Worm (Caenorhabditis elegans): ENCODE data around the gene Y97E10AR.2.

The Y97E10AR.2 gene

DNA sequence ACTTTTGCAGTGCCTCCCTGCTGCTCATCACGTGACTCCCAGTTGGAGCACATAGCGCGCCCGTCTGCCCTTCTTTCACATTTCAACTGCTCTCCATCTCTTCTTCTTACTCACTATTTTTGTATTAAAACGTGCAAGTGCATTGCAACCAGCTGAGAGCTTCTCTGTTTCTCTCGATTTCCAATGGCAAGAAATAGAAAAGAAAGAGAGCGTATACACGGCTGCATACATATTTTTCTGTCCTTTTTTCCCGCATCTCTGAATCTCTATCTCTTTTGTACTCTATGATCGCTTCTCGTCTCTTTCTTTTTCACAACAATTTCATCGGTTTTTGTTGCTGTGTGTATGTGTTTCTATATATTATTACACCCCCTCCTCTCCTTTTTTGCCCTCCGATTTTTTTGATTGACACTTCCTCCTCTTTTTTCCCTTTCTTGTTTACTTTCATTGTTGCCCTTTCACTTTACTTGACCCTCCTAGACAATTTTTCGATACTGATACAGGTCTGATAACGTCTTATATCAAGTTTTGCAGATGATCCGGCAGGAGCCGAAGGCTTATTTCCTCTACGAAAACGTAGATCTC, 5.0 kb downstream of the Y97E10AR.2 start, which contains the start of gene Y97E10AR.1 (continued):
- TF ChIP-seq nhr-19 (GFP tag; conservative IDR thresholded peaks at IDR 0.05) (peak; percentile 74), nhr-90 (tag; optimal IDR thresholded peaks at IDR 0.05; ENCODE audit: poor library complexity) (no peak), nhr-84 (tag; optimal IDR thresholded peaks at IDR 0.05) (no peak), vab-15 (tag; optimal IDR thresholded peaks at IDR 0.05) (no peak), lin-35 (GFP tag; optimal IDR thresholded peaks at IDR 0.05) (peak; percentile 40 to 64), snu-23 (GFP tag; optimal IDR thresholded peaks at IDR 0.05) (peak; percentile 81)

- TF ChIP-seq zag-1 (tag; optimal IDR thresholded peaks at IDR 0.05), result no peak
- TF ChIP-seq vab-15 (tag; optimal IDR thresholded peaks at IDR 0.05), result no peak
- TF ChIP-seq efl-1 (optimal IDR thresholded peaks at IDR 0.05), result no peak
- TF ChIP-seq efl-1 (GFP tag; optimal IDR thresholded peaks at IDR 0.05 in 1 of 2), result no peak
- TF ChIP-seq xbp-1 (tag; optimal IDR thresholded peaks at IDR 0.05), result no peak
- no peak for TF ChIP-seq fos-1 (tag; optimal IDR thresholded peaks at IDR 0.05)
- TF ChIP-seq lsy-2 (tag; optimal IDR thresholded peaks at IDR 0.05), result no peak
- TF ChIP-seq elt-3 (tag; optimal IDR thresholded peaks at IDR 0.05), result no peak
- TF ChIP-seq grh-1 (GFP tag; IDR thresholded peaks at IDR 0.05), result no peak
These were observed 9.0 kb downstream of the Y97E10AR.2 start, which contains the start of gene Y97E10AR.8 for ce11 chrV:8005000-8005399. Y97E10AR.8 (plus strand) TSS chrV:8005300.

DNA sequence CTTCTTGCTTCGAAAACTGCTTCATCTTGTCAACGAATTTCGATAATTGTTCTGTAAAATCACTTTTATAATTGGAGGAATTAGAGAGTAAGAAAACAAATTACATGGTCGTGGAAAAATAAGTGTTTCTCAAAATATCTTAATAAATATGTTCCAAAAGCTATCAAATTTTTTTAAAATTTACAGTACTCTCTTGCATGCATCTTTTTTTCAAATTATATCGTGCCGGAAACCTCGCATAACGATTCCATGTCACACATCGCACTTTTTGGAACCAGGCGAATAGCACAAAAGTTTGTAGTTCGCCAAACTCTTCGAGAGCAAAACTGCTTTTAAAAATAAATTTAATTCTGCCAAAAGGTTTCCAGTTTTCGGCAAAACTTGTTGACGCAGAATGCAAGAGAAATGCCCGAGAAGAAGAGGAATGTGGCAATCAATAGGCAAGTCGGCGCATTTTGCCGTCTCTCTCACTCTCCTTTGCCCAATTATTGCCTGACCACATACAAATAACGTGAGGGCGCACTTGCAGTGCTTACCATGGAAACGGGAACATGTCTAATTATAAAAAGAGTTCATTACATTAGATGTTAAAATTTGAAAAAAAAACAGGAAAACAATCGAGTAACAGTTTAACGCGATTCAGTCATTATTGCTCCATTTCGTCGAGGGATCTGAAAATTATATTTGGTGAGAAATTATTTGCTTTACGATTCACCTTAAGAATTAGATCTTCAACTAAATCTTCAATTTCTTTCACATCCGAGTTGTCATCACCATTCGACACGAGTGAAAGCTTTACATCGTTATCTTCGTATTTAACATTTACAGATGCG, 11.7 kb downstream of the Y97E10AR.2 start, which contains the start of gene Y97E10AR.3:
TSS of gene Y97E10AR.3 (minus strand) at position 51 of the 833 bp plus-strand sequence.
- TF ChIP-seq sptf-1 (tag; optimal IDR thresholded peaks at IDR 0.05), result no peak

DNA sequence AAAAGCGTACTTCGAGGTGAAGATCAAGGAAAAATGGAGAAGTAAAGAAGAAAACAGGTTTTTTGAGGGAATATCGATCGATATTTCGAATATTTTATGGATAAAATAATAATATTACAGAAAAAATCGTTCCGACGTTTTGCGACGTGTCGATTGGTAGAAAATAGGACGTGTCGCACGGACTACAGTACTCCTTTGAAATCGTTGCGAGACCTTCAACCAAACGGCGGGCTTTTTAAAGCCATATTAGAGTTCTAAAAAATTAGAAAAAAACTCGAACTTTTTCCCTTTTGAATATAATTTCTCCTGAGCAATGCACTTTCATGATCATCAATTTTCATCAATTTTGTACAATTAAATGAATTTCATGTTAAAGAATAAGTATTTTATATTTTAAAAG, 14.1 kb downstream of the Y97E10AR.2 start, which contains the start of gene Y97E10AR.4:
TSS of gene Y97E10AR.4 (minus strand) at position 131 of the 400 bp plus-strand sequence.
- TF ChIP-seq nhr-90 (tag; optimal IDR thresholded peaks at IDR 0.05; ENCODE audit: poor library complexity) (no peak), nhr-85 (tag) (peak; percentile 42)

DNA sequence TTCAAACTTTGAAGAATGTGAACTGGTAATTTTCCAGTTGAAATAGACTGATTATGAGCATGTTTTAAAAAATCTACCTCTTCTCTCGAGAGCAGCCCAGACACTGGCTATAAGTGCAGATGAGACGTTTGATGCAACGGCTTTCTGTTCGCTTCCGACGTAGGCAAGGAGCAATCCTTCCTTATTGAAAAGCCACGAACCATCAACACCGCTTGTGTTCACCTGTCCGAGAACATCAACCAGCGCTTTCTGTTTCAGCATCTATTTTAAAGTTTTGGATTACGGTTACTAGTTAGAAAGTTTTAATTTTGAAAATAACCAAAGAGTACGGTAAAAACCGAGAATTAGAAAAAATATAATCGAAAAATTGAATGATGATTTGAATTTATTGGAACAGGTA, 14.9 kb downstream of the Y97E10AR.2 start, which contains the start of gene lmtr-2:
TSS of gene lmtr-2 (minus strand) at position 261 of the 400 bp plus-strand sequence.
- TF ChIP-seq ama-1 (optimal IDR thresholded peaks at IDR 0.05) (peak; percentile 22), ztf-4 (tag; optimal IDR thresholded peaks at IDR 0.05) (no peak)

DNA sequence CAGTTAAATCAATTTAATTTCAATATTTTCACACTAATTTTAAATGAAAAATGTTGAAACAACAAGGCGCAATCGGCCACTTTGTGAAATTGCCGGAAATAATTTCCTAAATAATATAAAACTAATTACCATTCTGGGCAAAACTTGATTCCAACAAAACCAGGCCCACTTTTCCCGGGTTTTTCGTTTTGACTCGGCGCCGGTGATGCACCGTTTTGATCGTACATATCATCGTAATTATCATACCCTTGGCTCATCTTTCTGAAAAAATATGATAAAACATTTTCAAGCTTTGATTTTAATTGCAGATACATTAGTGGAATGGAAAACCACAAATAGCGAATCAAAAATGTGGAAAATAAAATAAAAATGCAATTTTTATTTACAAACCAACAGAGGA, 16.1 kb downstream of the Y97E10AR.2 start, which contains the start of gene rpb-9:
TSS of gene rpb-9 (minus strand) at position 314 of the 400 bp plus-strand sequence.
- no peak for TF ChIP-seq efl-3 (GFP tag; optimal IDR thresholded peaks at IDR 0.05)
- no peak for TF ChIP-seq nhr-85 (tag)
- TF ChIP-seq ceh-88 (GFP tag; IDR thresholded peaks at IDR 0.05), result no peak
- TF ChIP-seq efl-1 (optimal IDR thresholded peaks at IDR 0.05), result no peak
- peak in 1 of 2 experiments; percentile 36 for TF ChIP-seq efl-1 (GFP tag; optimal IDR thresholded peaks at IDR 0.05 in 1 of 2)

DNA sequence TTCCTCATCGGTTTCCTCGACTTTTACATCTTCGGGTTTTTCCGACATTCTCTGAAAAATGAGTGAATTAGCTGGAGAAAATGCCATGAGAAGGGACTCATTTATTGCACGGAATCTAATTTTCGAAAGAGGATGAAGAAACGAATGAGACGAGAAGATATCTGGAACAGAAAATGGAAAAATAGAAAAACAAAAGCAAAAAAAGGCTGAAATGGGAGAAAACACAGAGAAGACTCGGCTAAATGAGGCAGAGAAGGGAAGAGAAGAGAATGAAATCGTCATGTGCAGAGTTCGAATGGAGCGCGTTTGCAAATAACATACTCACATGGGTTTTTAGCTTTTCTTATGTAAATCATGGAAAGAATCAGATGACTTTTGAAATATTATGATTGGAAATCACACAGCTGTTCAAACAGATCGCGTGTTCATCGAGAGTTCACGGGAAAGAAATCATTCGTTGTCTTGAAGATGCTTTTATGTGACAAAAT, 18.0 kb downstream of the Y97E10AR.2 start, which contains the start of gene Y97E10AR.6:
TSS of gene Y97E10AR.6 (minus strand) at position 51 of the 488 bp plus-strand sequence.
- TF ChIP-seq nhr-20 (tag; optimal IDR thresholded peaks at IDR 0.05), result no peak
- TF ChIP-seq ceh-82 (tag; optimal IDR thresholded peaks at IDR 0.05), result peak in 1 of 3 experiments; percentile 26
- peak; percentile 46 for TF ChIP-seq C16A3.4 (tag; optimal IDR thresholded peaks at IDR 0.05)
- no peak for TF ChIP-seq isw-1 (GFP tag; IDR thresholded peaks at IDR 0.05)
- TF ChIP-seq dsc-1 (tag; optimal IDR thresholded peaks at IDR 0.05), result no peak
- TF ChIP-seq ceh-90 (tag; optimal IDR thresholded peaks at IDR 0.05), result no peak
- TF ChIP-seq unc-86 (tag; optimal IDR thresholded peaks at IDR 0.05), result no peak
- TF ChIP-seq sup-37 (GFP tag; optimal IDR thresholded peaks at IDR 0.05), result no peak
- peak; percentile 16 for TF ChIP-seq snpc-4 (tag; optimal IDR thresholded peaks at IDR 0.05)
- TF ChIP-seq zag-1 (tag; optimal IDR thresholded peaks at IDR 0.05), result no peak
- TF ChIP-seq nhr-28 (tag; optimal IDR thresholded peaks at IDR 0.05), result no peak
- no peak for TF ChIP-seq hlh-17 (GFP tag; optimal IDR thresholded peaks at IDR 0.05; ENCODE audit: borderline replicate concordance)
- peak; percentile 20 for TF ChIP-seq lin-15B (tag; optimal IDR thresholded peaks at IDR 0.05)
- TF ChIP-seq hlh-4 (tag; optimal IDR thresholded peaks at IDR 0.05), result no peak
- TF ChIP-seq fkh-4 (tag; optimal IDR thresholded peaks at IDR 0.05; ENCODE audit: borderline replicate concordance), result no peak
- no peak for TF ChIP-seq rnt-1 (tag; optimal IDR thresholded peaks at IDR 0.05)
- TF ChIP-seq ceh-8 (GFP tag; optimal IDR thresholded peaks at IDR 0.05), result no peak
- TF ChIP-seq mef-2 (tag; optimal IDR thresholded peaks at IDR 0.05), result no peak
- no peak for TF ChIP-seq unc-130 (tag; optimal IDR thresholded peaks at IDR 0.05)
- peak; percentile 38 to 78 for TF ChIP-seq lin-35 (GFP tag; optimal IDR thresholded peaks at IDR 0.05)
- TF ChIP-seq nhr-84 (tag; optimal IDR thresholded peaks at IDR 0.05), result no peak
